Fruit fly (Drosophila melanogaster): ENCODE results near the gene ovo.

DNA sequence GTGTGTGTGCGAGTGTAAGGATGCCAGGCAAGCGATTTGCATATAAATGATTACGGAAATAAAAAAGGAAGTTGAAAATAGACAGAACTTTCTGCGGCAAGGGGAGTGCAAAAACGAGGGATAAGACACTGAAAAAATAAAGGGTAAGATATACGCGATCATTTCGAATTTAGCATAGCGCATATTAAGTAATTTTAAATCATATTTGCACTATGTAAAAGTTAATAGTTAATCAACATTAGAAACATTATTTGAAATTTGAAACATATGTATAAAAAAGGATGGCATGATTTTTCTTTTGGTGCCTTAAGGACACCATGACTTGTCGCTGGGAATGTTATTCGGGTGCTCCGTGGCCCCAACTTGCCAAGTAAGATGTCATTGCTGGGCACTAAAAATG is 65.0 kb downstream of the ovo start:
- no peak for TF ChIP-seq psq (optimal IDR thresholded peaks at IDR 0.05)
- no peak for TF ChIP-seq pan (optimal IDR thresholded peaks at IDR 0.05)
- TF ChIP-seq usp (GFP tag; optimal IDR thresholded peaks at IDR 0.05) = no peak
- no peak for TF ChIP-seq CG8478 (optimal IDR thresholded peaks at IDR 0.05)
- TF ChIP-seq Dll (optimal IDR thresholded peaks at IDR 0.05) = no peak

Measured in whole organism.